Worm (Caenorhabditis elegans): Measurements from ENCODE around the gene F46B6.5.

- TF ChIP-seq dmd-4 (tag; optimal IDR thresholded peaks at IDR 0.05; ENCODE audit: borderline replicate concordance): no peak
- no peak for TF ChIP-seq pha-4 (tag; optimal IDR thresholded peaks at IDR 0.05)
- TF ChIP-seq ceh-22 (tag; optimal IDR thresholded peaks at IDR 0.05): no peak
These were observed 3.9 kb upstream of the F46B6.5 start, which contains the start of gene F46B6.6 for ce11 chrV:9786721-9787131.

Measured in whole organism, late embryonic.